Worm (Caenorhabditis elegans) whole organism, L1 larva: ENCODE results near the gene nlp-32.
A peak's percentile ranks its signal among the peaks of the same experiment; 100 is the strongest.

ENCODE experiments used
- C16A3.4 ChIP-seq: fragments of 150-350 bp; optimal IDR thresholded peaks from 2 replicates; lab custom pipeline; 2014; ENCODE audit warnings: missing biosample characterization, missing genetic modification characterization
- Y116A8C.19 ChIP-seq: sonication (generic microtip); optimal IDR thresholded peaks from 2 replicates; lab custom pipeline; 2016; ENCODE audit warnings: missing compliant biosample characterization, missing genetic modification characterization, borderline replicate concordance
- aha-1 ChIP-seq: fragments of 150-350 bp; optimal IDR thresholded peaks from 2 replicates; lab custom pipeline; 2014; ENCODE audit warnings: missing biosample characterization, missing genetic modification characterization
- alr-1 ChIP-seq: fragments of 200-800 bp; sonication (Bioruptor generic); optimal IDR thresholded peaks from 2 replicates; lab custom pipeline; 2018; ENCODE audit warnings: borderline replicate concordance, mild to moderate bottlenecking, missing genetic modification characterization, missing compliant biosample characterization
- blmp-1 ChIP-seq: fragments of 150-350 bp; optimal IDR thresholded peaks from 2 replicates; lab custom pipeline; 2014; ENCODE audit warnings: missing biosample characterization, missing genetic modification characterization
- ceh-63 ChIP-seq: fragments of 200-800 bp; sonication (Bioruptor generic); optimal IDR thresholded peaks from 2 replicates; lab custom pipeline; 2018; ENCODE audit warnings: mild to moderate bottlenecking, missing genetic modification characterization, missing compliant biosample characterization
- ceh-8 ChIP-seq: fragments of 200-800 bp; sonication (Bioruptor generic); optimal IDR thresholded peaks from 2 replicates; lab custom pipeline; 2018; ENCODE audit warnings: mild to moderate bottlenecking, missing genetic modification characterization, moderate library complexity, missing compliant biosample characterization
- ceh-82 ChIP-seq, 3 experiments: fragments of 150-350 bp in 1 of 3; sonication (generic microtip) in 2 of 3; optimal IDR thresholded peaks; 2 replicates each; lab custom pipeline; 2014 to 2017; ENCODE audit warnings: missing biosample characterization in 3 of 3, missing genetic modification characterization in 3 of 3
- ces-1 ChIP-seq: fragments of 150-350 bp; optimal IDR thresholded peaks from 2 replicates; lab custom pipeline; 2014; ENCODE audit warnings: missing biosample characterization, missing genetic modification reagents, missing genetic modification characterization
- dpl-1 ChIP-seq, 3 experiments: fragments of 150-350 bp in 2 of 3; sonication (generic microtip) in 1 of 3; optimal IDR thresholded peaks; 2 replicates each; lab custom pipeline; 2014 to 2017; ENCODE audit warnings: missing biosample characterization in 3 of 3, missing genetic modification characterization in 3 of 3, missing genetic modification reagents in 3 of 3
- dsc-1 ChIP-seq: sonication (generic microtip); optimal IDR thresholded peaks from 2 replicates; lab custom pipeline; 2016; ENCODE audit warnings: mild to moderate bottlenecking, missing genetic modification characterization, missing compliant biosample characterization
- efl-1 ChIP-seq, 4 experiments: fragments of 150-350 bp; optimal IDR thresholded peaks in 3 of 4; peaks in 1 of 4; 1 replicate in 1 of 4; 2 replicates in 3 of 4; lab custom pipeline; 2014; ENCODE audit warnings: missing biosample characterization in 2 of 4, missing genetic modification characterization in 2 of 4, missing genetic modification reagents in 2 of 4
- efl-3 ChIP-seq: fragments of 200-800 bp; sonication (Bioruptor generic); optimal IDR thresholded peaks from 2 replicates; lab custom pipeline; 2018; ENCODE audit warnings: mild to moderate bottlenecking, missing genetic modification characterization, missing compliant biosample characterization
- egl-27 ChIP-seq, 2 experiments: fragments of 150-350 bp in 1 of 2; sonication (generic microtip); optimal IDR thresholded peaks; 3 replicates each; lab custom pipeline; 2017 to 2018; ENCODE audit warnings: missing biosample characterization in 2 of 2, missing genetic modification characterization in 2 of 2, missing genetic modification reagents in 2 of 2
- elt-2 ChIP-seq: sonication (generic microtip); optimal IDR thresholded peaks from 2 replicates; lab custom pipeline; 2016; ENCODE audit warnings: missing genetic modification characterization, mild to moderate bottlenecking, inconsistent platforms, missing compliant biosample characterization, missing genetic modification reagents
- elt-3 ChIP-seq, 6 experiments: fragments of 150-350 bp in 1 of 6; sonication (generic microtip); optimal IDR thresholded peaks; 2 replicates each; lab custom pipeline; 2017 to 2018; ENCODE audit warnings: missing biosample characterization in 6 of 6, missing genetic modification characterization in 6 of 6, inconsistent platforms in 1 of 6
- fkh-8 ChIP-seq: sonication (generic microtip); optimal IDR thresholded peaks from 2 replicates; lab custom pipeline; 2016; ENCODE audit warnings: mild to moderate bottlenecking, missing genetic modification characterization, missing compliant biosample characterization
- fos-1 ChIP-seq: fragments of 150-350 bp; optimal IDR thresholded peaks from 2 replicates; lab custom pipeline; 2014; ENCODE audit warnings: missing biosample characterization, missing genetic modification characterization
- grh-1 ChIP-seq: fragments of 200-800 bp; sonication (Bioruptor generic); IDR thresholded peaks from 2 replicates; pipeline ENCODE4 v1.3.6; 2022; ENCODE audit warnings: missing genetic modification reagents, missing genetic modification characterization, missing compliant biosample characterization
- hlh-4 ChIP-seq: sonication (generic microtip); optimal IDR thresholded peaks from 2 replicates; lab custom pipeline; 2016; ENCODE audit warnings: mild to moderate bottlenecking, missing genetic modification characterization, missing compliant biosample characterization
- hpl-2 ChIP-seq: fragments of 150-350 bp; optimal IDR thresholded peaks from 2 replicates; lab custom pipeline; 2014; ENCODE audit warnings: missing biosample characterization, missing genetic modification reagents, missing genetic modification characterization
- irx-1 ChIP-seq: sonication (generic microtip); optimal IDR thresholded peaks from 2 replicates; lab custom pipeline; 2016; ENCODE audit warnings: missing genetic modification characterization, missing compliant biosample characterization
- isw-1 ChIP-seq: fragments of 200-800 bp; sonication (Bioruptor generic); IDR thresholded peaks from 2 replicates; pipeline ENCODE4 v1.3.6; 2022; ENCODE audit warnings: missing genetic modification characterization, missing compliant biosample characterization
- lin-13 ChIP-seq: fragments of 150-350 bp; optimal IDR thresholded peaks from 2 replicates; lab custom pipeline; 2014; ENCODE audit warnings: missing biosample characterization, missing genetic modification reagents, missing genetic modification characterization
- lin-14 ChIP-seq: fragments of 200-800 bp; sonication (Bioruptor generic); optimal IDR thresholded peaks from 2 replicates; lab custom pipeline; 2018; ENCODE audit warnings: mild to moderate bottlenecking, missing genetic modification characterization, moderate library complexity, missing compliant biosample characterization
- lin-15B ChIP-seq: fragments of 150-350 bp; sonication (generic microtip); optimal IDR thresholded peaks from 3 replicates; lab custom pipeline; 2014; ENCODE audit warnings: missing biosample characterization, missing genetic modification characterization
- lin-35 ChIP-seq, 2 experiments: fragments of 150-350 bp; optimal IDR thresholded peaks; 2 replicates each; lab custom pipeline; 2014; ENCODE audit warnings: missing biosample characterization in 2 of 2, missing genetic modification characterization in 2 of 2, missing genetic modification reagents in 2 of 2
- lin-39 ChIP-seq: fragments of 150-350 bp; optimal IDR thresholded peaks from 2 replicates; lab custom pipeline; 2014; ENCODE audit warnings: missing biosample characterization, missing genetic modification reagents, missing genetic modification characterization
- mab-9 ChIP-seq: fragments of 200-800 bp; sonication (Bioruptor generic); IDR thresholded peaks from 2 replicates; pipeline ENCODE4 v1.3.6; 2022; ENCODE audit warnings: missing genetic modification reagents, missing genetic modification characterization, missing compliant biosample characterization
- mef-2 ChIP-seq: fragments of 150-350 bp; optimal IDR thresholded peaks from 2 replicates; lab custom pipeline; 2014; ENCODE audit warnings: missing biosample characterization, missing genetic modification characterization
- mep-1 ChIP-seq: fragments of 150-350 bp; optimal IDR thresholded peaks from 2 replicates; lab custom pipeline; 2014; ENCODE audit warnings: missing biosample characterization, missing genetic modification characterization
- nhr-20 ChIP-seq: sonication (generic microtip); optimal IDR thresholded peaks from 2 replicates; lab custom pipeline; 2016; ENCODE audit warnings: mild to moderate bottlenecking, missing genetic modification characterization, missing compliant biosample characterization
- nhr-237 ChIP-seq: fragments of 150-350 bp; optimal IDR thresholded peaks from 2 replicates; lab custom pipeline; 2014; ENCODE audit warnings: missing biosample characterization, missing genetic modification characterization
- nhr-71 ChIP-seq: sonication (generic microtip); optimal IDR thresholded peaks from 2 replicates; lab custom pipeline; 2016; ENCODE audit warnings: mild to moderate bottlenecking, missing genetic modification characterization, moderate library complexity, missing compliant biosample characterization
- nhr-77 ChIP-seq: fragments of 150-350 bp; optimal IDR thresholded peaks from 2 replicates; lab custom pipeline; 2014; ENCODE audit warnings: missing biosample characterization, missing genetic modification characterization
- nhr-84 ChIP-seq: sonication (generic microtip); optimal IDR thresholded peaks from 2 replicates; lab custom pipeline; 2017; ENCODE audit warnings: missing biosample characterization, missing genetic modification characterization
- pqm-1 ChIP-seq: sonication (generic microtip); optimal IDR thresholded peaks from 3 replicates; lab custom pipeline; 2017; ENCODE audit warnings: missing biosample characterization, missing genetic modification characterization
- rnt-1 ChIP-seq: sonication (generic microtip); optimal IDR thresholded peaks from 2 replicates; lab custom pipeline; 2016; ENCODE audit warnings: mild to moderate bottlenecking, missing genetic modification characterization, moderate library complexity, missing compliant biosample characterization
- snpc-4 ChIP-seq: fragments of 150-350 bp; optimal IDR thresholded peaks from 2 replicates; lab custom pipeline; 2014; ENCODE audit warnings: missing biosample characterization, missing genetic modification characterization
- snu-23 ChIP-seq: sonication (generic microtip); optimal IDR thresholded peaks from 2 replicates; lab custom pipeline; 2016; ENCODE audit warnings: missing genetic modification characterization, missing compliant biosample characterization
- sptf-1 ChIP-seq: fragments of 150-350 bp; optimal IDR thresholded peaks from 2 replicates; lab custom pipeline; 2014; ENCODE audit warnings: missing biosample characterization, missing genetic modification characterization
- swsn-7 ChIP-seq: sonication (generic microtip); optimal IDR thresholded peaks from 2 replicates; lab custom pipeline; 2016; ENCODE audit warnings: missing genetic modification characterization, missing compliant biosample characterization
- tbx-2 ChIP-seq: sonication (generic microtip); optimal IDR thresholded peaks from 2 replicates; lab custom pipeline; 2016; ENCODE audit warnings: missing genetic modification characterization, missing compliant biosample characterization
- tlp-1 ChIP-seq: fragments of 150-350 bp; optimal IDR thresholded peaks from 2 replicates; lab custom pipeline; 2014; ENCODE audit warnings: missing biosample characterization, missing genetic modification characterization
- unc-130 ChIP-seq: fragments of 150-350 bp; optimal IDR thresholded peaks from 2 replicates; lab custom pipeline; 2017; ENCODE audit warnings: missing biosample characterization, missing genetic modification characterization, inconsistent platforms
- unc-30 ChIP-seq: sonication (generic microtip); optimal IDR thresholded peaks from 2 replicates; lab custom pipeline; 2017; ENCODE audit warnings: missing biosample characterization, missing genetic modification characterization
- vab-15 ChIP-seq: sonication (generic microtip); optimal IDR thresholded peaks from 2 replicates; lab custom pipeline; 2017; ENCODE audit warnings: missing genotype, mild to moderate bottlenecking, missing genetic modification characterization, missing compliant biosample characterization
- xbp-1 ChIP-seq: sonication (generic microtip); optimal IDR thresholded peaks from 2 replicates; lab custom pipeline; 2016; ENCODE audit warnings: missing genetic modification characterization, missing compliant biosample characterization
- ztf-4 ChIP-seq: fragments of 150-350 bp; optimal IDR thresholded peaks from 2 replicates; lab custom pipeline; 2014; ENCODE audit warnings: missing biosample characterization, missing genetic modification characterization

Gene nlp-32

DNA sequence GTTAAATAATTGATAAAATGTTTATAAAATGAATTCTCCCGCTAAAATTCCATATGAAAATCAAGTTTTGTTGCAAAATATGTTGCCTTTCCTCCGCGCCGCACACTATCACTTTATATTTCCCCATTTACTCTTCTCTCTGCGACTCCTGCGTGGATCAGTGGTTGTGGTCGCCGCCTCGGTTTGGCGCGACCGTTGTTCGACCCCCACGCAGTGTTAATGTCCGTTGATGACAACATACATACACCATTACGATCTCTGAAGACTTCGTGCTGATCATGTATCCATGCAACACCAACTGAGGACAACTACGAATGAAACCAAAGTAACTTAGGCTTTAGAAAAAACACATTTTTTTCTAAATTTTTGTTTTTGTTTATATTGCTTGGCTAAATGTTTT, 16.2 kb upstream of the nlp-32 start (continued):
- TF ChIP-seq efl-1 (optimal IDR thresholded peaks at IDR 0.05; lab: Kevin White, UChicago) (peak; percentile 47 to 61), efl-1 (GFP tag; optimal IDR thresholded peaks at IDR 0.05 in 1 of 2; lab: Kevin White, UChicago) (peak; percentile 60 to 95), ztf-4 (peak; percentile 61), mab-9 (GFP tag; lab: Robert Waterston, UW) (0 out of 2 replicates have a peak, but pooled peaks have one; percentile 9), tlp-1 (tag; lab: Kevin White, UChicago) (no peak), unc-130 (tag; lab: Kevin White, UChicago) (peak; percentile 72), aha-1 (no peak), dsc-1 (tag; lab: Kevin White, UChicago) (peak; percentile 71), nhr-84 (tag; lab: Kevin White, UChicago) (no peak), lin-15B (peak; percentile 25), nhr-77 (tag; lab: Kevin White, UChicago) (peak; percentile 45), lin-39 (no peak), grh-1 (0 out of 2 replicates have a peak, but pooled peaks have one; percentile 10), lin-35 (GFP tag; optimal IDR thresholded peaks at IDR 0.05; lab: Kevin White, UChicago) (peak; percentile 74 to 83), hpl-2 (GFP tag; lab: Kevin White, UChicago) (peak; percentile 3), fkh-8 (tag; lab: Kevin White, UChicago) (peak; percentile 74), irx-1 (tag; lab: Kevin White, UChicago) (peak; percentile 66), swsn-7 (tag; lab: Kevin White, UChicago) (peak; percentile 79), blmp-1 (tag; lab: Kevin White, UChicago) (no peak), rnt-1 (tag; lab: Kevin White, UChicago) (peak; percentile 75), vab-15 (tag; lab: Kevin White, UChicago) (no peak), snpc-4 (tag; lab: Kevin White, UChicago) (peak; percentile 8), elt-2 (tag; lab: Kevin White, UChicago) (peak; percentile 48), pqm-1 (tag; lab: Kevin White, UChicago) (no peak), snu-23 (GFP tag; lab: Kevin White, UChicago) (peak; percentile 88), mef-2 (peak; percentile 17), hlh-4 (tag; lab: Kevin White, UChicago) (no peak), ceh-8 (GFP tag; lab: Kevin White, UChicago) (peak; percentile 41), xbp-1 (tag; lab: Kevin White, UChicago) (peak; percentile 71), nhr-71 (tag; lab: Kevin White, UChicago) (peak; percentile 80), elt-3 (tag; optimal IDR thresholded peaks at IDR 0.05; lab: Kevin White, UChicago) (peak in 2 of 6 experiments; percentile 23 to 65), lin-14 (no peak), egl-27 (tag; optimal IDR thresholded peaks at IDR 0.05; lab: Kevin White, UChicago) (peak in 1 of 2 experiments; percentile 20), nhr-20 (tag; lab: Kevin White, UChicago) (peak; percentile 81), mep-1 (tag; lab: Kevin White, UChicago) (no peak)

DNA sequence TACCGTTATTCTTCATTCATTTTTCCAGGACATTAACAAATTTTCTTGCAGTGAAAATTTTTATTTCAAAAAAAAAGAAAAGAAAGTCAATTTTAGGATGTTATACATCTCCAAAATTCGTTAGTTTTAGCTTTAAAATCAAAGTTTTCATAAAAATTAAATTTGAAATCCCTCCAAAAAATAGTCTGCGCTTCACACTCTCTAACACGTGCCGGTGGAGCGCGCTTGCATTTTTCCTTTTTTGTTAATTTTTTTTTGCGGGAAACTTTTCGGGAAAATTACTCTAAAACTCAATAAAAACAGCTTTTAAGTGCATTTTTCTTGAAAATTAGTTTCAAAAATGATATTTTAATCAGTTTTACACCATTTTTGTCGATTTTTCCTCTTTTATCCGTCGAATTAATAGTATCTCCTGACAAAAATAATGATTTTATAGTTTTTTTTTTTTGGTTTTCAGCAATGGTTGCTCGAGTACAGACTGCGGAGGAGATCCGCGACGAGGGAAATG, 4.8 kb upstream of the nlp-32 start, which contains the start of gene unc-45:
Gene unc-45, plus strand, starts transcription at position 458 of the 508 bp plus-strand sequence.
- TF ChIP-seq nhr-237 (tag; lab: Kevin White, UChicago) (peak; percentile 21), sptf-1 (tag; lab: Kevin White, UChicago) (no peak), ceh-82 (tag; optimal IDR thresholded peaks at IDR 0.05; lab: Kevin White, UChicago) (peak; percentile 38 to 73 (median 64)), tbx-2 (peak; percentile 40), ces-1 (GFP tag; lab: Kevin White, UChicago) (no peak), lin-35 (GFP tag; optimal IDR thresholded peaks at IDR 0.05; lab: Kevin White, UChicago) (peak; percentile 94 to 96), Y116A8C.19 (no peak), swsn-7 (tag; lab: Kevin White, UChicago) (peak; percentile 53), tlp-1 (tag; lab: Kevin White, UChicago) (no peak), isw-1 (GFP tag; lab: Robert Waterston, UW) (peak; percentile 42), mep-1 (tag; lab: Kevin White, UChicago) (peak; percentile 58), nhr-20 (tag; lab: Kevin White, UChicago) (peak; percentile 51), alr-1 (no peak), ceh-63 (GFP tag; lab: Kevin White, UChicago) (no peak), snpc-4 (tag; lab: Kevin White, UChicago) (no peak), rnt-1 (tag; lab: Kevin White, UChicago) (peak; percentile 28), lin-13 (GFP tag; lab: Kevin White, UChicago) (peak; percentile 63), efl-3 (GFP tag; lab: Kevin White, UChicago) (no peak), lin-15B (peak; percentile 25), C16A3.4 (peak; percentile 32), elt-3 (tag; optimal IDR thresholded peaks at IDR 0.05; lab: Kevin White, UChicago) (peak in 1 of 6 experiments; percentile 17), hpl-2 (GFP tag; lab: Kevin White, UChicago) (no peak), nhr-71 (tag; lab: Kevin White, UChicago) (peak; percentile 66), fos-1 (tag; lab: Kevin White, UChicago) (peak; percentile 35), nhr-77 (tag; lab: Kevin White, UChicago) (peak; percentile 7), dpl-1 (GFP tag; optimal IDR thresholded peaks at IDR 0.05; lab: Kevin White, UChicago) (peak; percentile 91 to 94 (median 92)), nhr-84 (tag; lab: Kevin White, UChicago) (no peak), unc-30 (tag; lab: Kevin White, UChicago) (no peak)
